Worm (Caenorhabditis elegans) whole organism, L4 larva: ENCODE results near the gene wdr-48.
A peak's percentile ranks its signal among the peaks of the same experiment; 100 is the strongest.

Experiments
- F26F4.8 ChIP-seq: fragments of 200-800 bp; sonication (Bioruptor generic); conservative IDR thresholded peaks from 2 replicates; pipeline ENCODE4 v1.3.6; 2022; ENCODE audit warnings: missing genetic modification characterization, missing compliant biosample characterization
- R02D3.7 ChIP-seq: fragments of 150-350 bp; sonication (generic microtip); optimal IDR thresholded peaks from 3 replicates; lab custom pipeline; 2014; ENCODE audit warnings: missing biosample characterization, missing genetic modification characterization
- Y75B8A.6 ChIP-seq: fragments of 200-800 bp; sonication (Bioruptor generic); IDR thresholded peaks from 2 replicates; pipeline ENCODE4 v1.3.6; 2022; ENCODE audit warnings: missing genetic modification reagents, missing genetic modification characterization, missing compliant biosample characterization
- ZK337.2 ChIP-seq: fragments of 200-800 bp; sonication (Bioruptor generic); IDR thresholded peaks from 2 replicates; pipeline ENCODE4 v1.3.6; 2022; ENCODE audit warnings: missing genetic modification reagents, missing genetic modification characterization, missing compliant biosample characterization
- ZK546.5 ChIP-seq, 2 experiments: sonication (generic microtip); optimal IDR thresholded peaks; 2 replicates each; lab custom pipeline; 2017; ENCODE audit warnings: missing biosample characterization in 2 of 2, missing genetic modification characterization in 2 of 2
- arid-1 ChIP-seq: fragments of 200-800 bp; sonication (Bioruptor generic); conservative IDR thresholded peaks from 2 replicates; pipeline ENCODE4 v1.3.6; 2022; ENCODE audit warnings: missing genetic modification reagents, missing genetic modification characterization, missing compliant biosample characterization
- ceh-28 ChIP-seq: fragments of 150-350 bp; optimal IDR thresholded peaks from 2 replicates; lab custom pipeline; 2014; ENCODE audit warnings: missing biosample characterization, missing genetic modification reagents, missing genetic modification characterization
- ceh-32 ChIP-seq: sonication (generic microtip); optimal IDR thresholded peaks from 2 replicates; lab custom pipeline; 2016; ENCODE audit warnings: mild to moderate bottlenecking, missing genetic modification characterization, missing compliant biosample characterization; ENCODE audit not compliant: poor library complexity
- ceh-44 ChIP-seq: fragments of 200-800 bp; sonication (Bioruptor generic); IDR thresholded peaks from 2 replicates; pipeline ENCODE4 v1.3.6; 2022; ENCODE audit warnings: missing genetic modification reagents, missing genetic modification characterization, missing compliant biosample characterization
- ceh-62 ChIP-seq: sonication (generic microtip); optimal IDR thresholded peaks from 2 replicates; lab custom pipeline; 2017; ENCODE audit warnings: missing biosample characterization, missing genetic modification characterization
- daf-12 ChIP-seq: fragments of 150-350 bp; optimal IDR thresholded peaks from 2 replicates; lab custom pipeline; 2014; ENCODE audit warnings: missing biosample characterization, missing genetic modification reagents, missing genetic modification characterization
- daf-16 ChIP-seq, 3 experiments: sonication (generic microtip); optimal IDR thresholded peaks; 2 replicates each; lab custom pipeline; 2016 to 2017; ENCODE audit warnings: missing genetic modification characterization in 3 of 3, missing genetic modification reagents in 3 of 3, mild to moderate bottlenecking in 2 of 3, missing compliant biosample characterization in 2 of 3, missing biosample characterization in 1 of 3, moderate library complexity in 1 of 3
- daf-19 ChIP-seq: fragments of 200-800 bp; sonication (Bioruptor generic); conservative IDR thresholded peaks from 2 replicates; pipeline ENCODE4 v1.3.6; 2022; ENCODE audit warnings: missing genetic modification characterization, missing compliant biosample characterization
- daf-8 ChIP-seq: fragments of 200-800 bp; sonication (Bioruptor generic); IDR thresholded peaks from 2 replicates; pipeline ENCODE4 v1.3.6; 2022; ENCODE audit warnings: missing genetic modification characterization, missing compliant biosample characterization
- dmd-8 ChIP-seq: fragments of 200-800 bp; sonication (Bioruptor generic); IDR thresholded peaks from 2 replicates; pipeline ENCODE4 v1.3.6; 2022; ENCODE audit warnings: missing genetic modification characterization, missing compliant biosample characterization
- dve-1 ChIP-seq: sonication (generic microtip); optimal IDR thresholded peaks from 2 replicates; lab custom pipeline; 2017; ENCODE audit warnings: antibody characterized with exemption, mild to moderate bottlenecking, missing genetic modification characterization, missing compliant biosample characterization; ENCODE audit not compliant: insufficient read depth
- egl-27 ChIP-seq: sonication (generic microtip); optimal IDR thresholded peaks from 3 replicates; lab custom pipeline; 2017; ENCODE audit warnings: missing biosample characterization, missing genetic modification reagents, missing genetic modification characterization
- hlh-30 ChIP-seq: sonication (generic microtip); optimal IDR thresholded peaks from 2 replicates; lab custom pipeline; 2017; ENCODE audit warnings: antibody characterized with exemption, mild to moderate bottlenecking, missing genetic modification characterization, missing compliant biosample characterization; ENCODE audit not compliant: insufficient read depth
- lin-13 ChIP-seq: fragments of 150-350 bp; optimal IDR thresholded peaks from 2 replicates; lab custom pipeline; 2014; ENCODE audit warnings: missing biosample characterization, missing genetic modification reagents, missing genetic modification characterization
- lin-29 ChIP-seq: fragments of 200-800 bp; sonication (Bioruptor generic); IDR thresholded peaks from 2 replicates; pipeline ENCODE4 v1.3.6; 2022; ENCODE audit warnings: missing genetic modification reagents, missing genetic modification characterization, missing compliant biosample characterization
- mes-2 ChIP-seq: sonication (generic microtip); optimal IDR thresholded peaks from 2 replicates; lab custom pipeline; 2016; ENCODE audit warnings: missing genotype, mild to moderate bottlenecking, missing genetic modification characterization, missing compliant biosample characterization; ENCODE audit not compliant: poor library complexity, severe bottlenecking
- mxl-2 ChIP-seq: fragments of 200-800 bp; sonication (Bioruptor generic); conservative IDR thresholded peaks from 2 replicates; pipeline ENCODE4 v1.3.6; 2022; ENCODE audit warnings: missing genetic modification reagents, missing genetic modification characterization, missing compliant biosample characterization
- nhr-10 ChIP-seq: fragments of 150-350 bp; optimal IDR thresholded peaks from 2 replicates; lab custom pipeline; 2014; ENCODE audit warnings: missing biosample characterization, missing genetic modification characterization
- nhr-102 ChIP-seq: sonication (generic microtip); optimal IDR thresholded peaks from 2 replicates; lab custom pipeline; 2016; ENCODE audit warnings: mild to moderate bottlenecking, missing genetic modification characterization, moderate library complexity, missing compliant biosample characterization
- nhr-28 ChIP-seq: fragments of 150-350 bp; optimal IDR thresholded peaks from 2 replicates; lab custom pipeline; 2014; ENCODE audit warnings: missing biosample characterization, missing genetic modification characterization
- nhr-6 ChIP-seq: fragments of 150-350 bp; optimal IDR thresholded peaks from 2 replicates; lab custom pipeline; 2014; ENCODE audit warnings: missing biosample characterization, missing genetic modification characterization
- nhr-76 ChIP-seq: fragments of 150-350 bp; optimal IDR thresholded peaks from 2 replicates; lab custom pipeline; 2014; ENCODE audit warnings: missing biosample characterization, missing genetic modification characterization
- nhr-77 ChIP-seq: fragments of 150-350 bp; optimal IDR thresholded peaks from 2 replicates; lab custom pipeline; 2014; ENCODE audit warnings: missing biosample characterization, missing genetic modification characterization
- pha-4 ChIP-seq, 2 experiments: fragments of 150-350 bp in 1 of 2; fragments of 200-800 bp in 1 of 2; sonication (Bioruptor generic) in 1 of 2; IDR thresholded peaks in 1 of 2; optimal IDR thresholded peaks in 1 of 2; 2 replicates each; pipeline versions ENCODE4 v1.3.6 to Lab custom; 2014 to 2022; ENCODE audit warnings: missing genetic modification characterization in 2 of 2, missing genetic modification reagents in 2 of 2, missing biosample characterization in 1 of 2, missing compliant biosample characterization in 1 of 2
- php-3 ChIP-seq: fragments of 200-800 bp; sonication (Bioruptor generic); IDR thresholded peaks from 2 replicates; pipeline ENCODE4 v1.3.6; 2022; ENCODE audit warnings: missing genetic modification reagents, missing genetic modification characterization, missing compliant biosample characterization
- pqm-1 ChIP-seq: sonication (generic microtip); optimal IDR thresholded peaks from 2 replicates; lab custom pipeline; 2017; ENCODE audit warnings: missing biosample characterization, missing genetic modification characterization
- rbr-2 ChIP-seq: sonication (generic microtip); optimal IDR thresholded peaks from 2 replicates; lab custom pipeline; 2016; ENCODE audit warnings: missing genotype, missing genetic modification characterization, missing compliant biosample characterization
- spr-1 ChIP-seq: sonication (generic microtip); optimal IDR thresholded peaks from 2 replicates; lab custom pipeline; 2016; ENCODE audit warnings: mild to moderate bottlenecking, missing genetic modification characterization, missing compliant biosample characterization
- tra-1 ChIP-seq: fragments of 200-800 bp; sonication (Bioruptor generic); IDR thresholded peaks from 2 replicates; pipeline ENCODE4 v1.3.6; 2022; ENCODE audit warnings: missing genetic modification reagents, missing genetic modification characterization, missing compliant biosample characterization
- zfp-2 ChIP-seq: sonication (generic microtip); optimal IDR thresholded peaks from 2 replicates; lab custom pipeline; 2016; ENCODE audit warnings: mild to moderate bottlenecking, missing genetic modification characterization, missing compliant biosample characterization
- zip-11 ChIP-seq: fragments of 200-800 bp; sonication (Bioruptor generic); IDR thresholded peaks from 2 replicates; pipeline ENCODE4 v1.3.6; 2022; ENCODE audit warnings: missing genetic modification characterization, missing compliant biosample characterization
- zip-2 ChIP-seq: fragments of 150-350 bp; optimal IDR thresholded peaks from 2 replicates; lab custom pipeline; 2014; ENCODE audit warnings: missing biosample characterization, missing genetic modification characterization
- ztf-11 ChIP-seq: fragments of 150-350 bp; optimal IDR thresholded peaks from 2 replicates; lab custom pipeline; 2014; ENCODE audit warnings: missing biosample characterization, missing genetic modification characterization

Gene wdr-48

DNA sequence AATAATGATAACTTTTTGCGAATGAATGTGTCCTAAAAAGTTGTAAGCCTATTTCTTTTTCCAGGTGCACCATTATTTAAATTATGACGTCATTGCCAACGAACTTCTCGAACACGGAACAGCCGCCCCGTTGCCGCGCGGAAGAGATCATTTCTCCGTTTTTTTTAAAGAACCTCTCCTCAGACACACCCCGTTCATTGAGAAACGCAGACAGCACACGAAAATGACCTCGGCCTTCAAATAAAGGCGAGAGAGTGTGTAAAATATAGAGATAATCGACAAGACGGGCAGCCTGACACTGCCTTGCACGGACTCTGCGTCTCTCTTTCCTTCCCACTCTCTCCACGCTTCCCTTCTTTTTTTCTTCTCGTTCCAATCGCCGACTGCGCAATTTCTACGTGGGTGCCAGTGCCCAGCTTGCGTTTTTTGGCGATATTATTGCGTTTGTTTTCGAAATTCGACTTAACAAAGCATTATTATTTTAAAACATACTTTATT is 18.2 kb upstream of the wdr-48 start (continued):
- TF ChIP-seq nhr-76 (tag; lab: Kevin White, UChicago), result no peak
- TF ChIP-seq Y75B8A.6 (GFP tag; lab: Robert Waterston, UW), result no peak
- TF ChIP-seq nhr-10 (tag; lab: Kevin White, UChicago), result peak; percentile 21
- TF ChIP-seq pha-4 (GFP tag; IDR thresholded peaks at IDR 0.05; lab: Robert Waterston, UW), result peak; percentile 72
- peak; percentile 83 for TF ChIP-seq pha-4 (tag; optimal IDR thresholded peaks at IDR 0.05; lab: Kevin White, UChicago)
- TF ChIP-seq nhr-77 (tag; lab: Kevin White, UChicago), result no peak
- peak; percentile 84 for TF ChIP-seq hlh-30 (tag; lab: Kevin White, UChicago)
- TF ChIP-seq lin-29, result 0 out of 2 replicates have a peak, but pooled peaks have one; percentile 44
- no peak for TF ChIP-seq zip-11 (GFP tag; lab: Robert Waterston, UW)
- no peak for TF ChIP-seq mxl-2 (GFP tag; lab: Robert Waterston, UW)
- TF ChIP-seq ztf-11 (tag; lab: Kevin White, UChicago), result no peak
- 0 out of 2 replicates have a peak, but pooled peaks have one; percentile 58 for TF ChIP-seq tra-1 (GFP tag; lab: Robert Waterston, UW)
- TF ChIP-seq egl-27 (tag; lab: Kevin White, UChicago), result no peak
- TF ChIP-seq F26F4.8 (GFP tag; lab: Robert Waterston, UW), result no peak
- TF ChIP-seq mes-2 (tag; lab: Kevin White, UChicago), result peak; percentile 66
- no peak for TF ChIP-seq daf-19 (GFP tag; lab: Robert Waterston, UW)
- TF ChIP-seq rbr-2 (tag; lab: Kevin White, UChicago), result peak; percentile 72
- TF ChIP-seq pqm-1 (tag; lab: Kevin White, UChicago), result peak; percentile 26
- TF ChIP-seq nhr-6, result no peak
- TF ChIP-seq daf-12 (tag; lab: Kevin White, UChicago), result no peak
- TF ChIP-seq nhr-102, result peak; percentile 45
- no peak for TF ChIP-seq ceh-44 (GFP tag; lab: Robert Waterston, UW)
- no peak for TF ChIP-seq ceh-32 (tag; lab: Kevin White, UChicago)
- TF ChIP-seq ceh-28, result no peak
- no peak for TF ChIP-seq dmd-8 (GFP tag; lab: Robert Waterston, UW)
- no peak for TF ChIP-seq daf-8 (GFP tag; lab: Robert Waterston, UW)
- TF ChIP-seq zfp-2 (tag; lab: Kevin White, UChicago), result no peak
- 0 out of 2 replicates have a peak, but pooled peaks have one; percentile 39 for TF ChIP-seq php-3 (GFP tag; lab: Robert Waterston, UW)
- no peak for TF ChIP-seq ZK337.2
- TF ChIP-seq zip-2 (tag; lab: Kevin White, UChicago), result no peak
- no peak for TF ChIP-seq ceh-62 (tag; lab: Kevin White, UChicago)
- TF ChIP-seq lin-13, result no peak
- TF ChIP-seq spr-1 (tag; lab: Kevin White, UChicago), result peak; percentile 31

DNA sequence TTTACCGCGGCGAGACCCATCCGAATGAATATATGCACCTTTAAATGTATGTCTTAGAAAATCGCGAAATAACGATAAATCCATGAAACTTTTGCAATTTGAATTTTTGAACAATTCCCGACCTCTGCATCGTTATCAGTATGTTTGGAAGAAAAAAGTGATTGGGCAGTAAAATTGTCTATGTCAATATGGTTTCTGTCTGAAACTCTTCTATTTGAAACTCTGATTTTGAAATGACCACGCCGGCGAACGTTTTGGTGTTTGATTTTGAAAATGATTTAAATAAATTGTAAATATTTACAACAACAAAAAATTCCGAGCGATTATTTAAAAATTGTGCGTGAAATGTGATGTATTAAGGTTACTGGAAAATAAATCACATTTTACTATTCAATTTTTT is 17.4 kb upstream of the wdr-48 start:
- TF ChIP-seq dve-1 (tag; lab: Kevin White, UChicago) (peak; percentile 51), nhr-28 (peak; percentile 14), R02D3.7 (tag; lab: Kevin White, UChicago) (no peak), arid-1 (GFP tag; lab: Robert Waterston, UW) (no peak), zfp-2 (tag; lab: Kevin White, UChicago) (no peak), php-3 (GFP tag; lab: Robert Waterston, UW) (0 out of 2 replicates have a peak, but pooled peaks have one; percentile 21), pqm-1 (tag; lab: Kevin White, UChicago) (peak; percentile 61), daf-16 (GFP tag; optimal IDR thresholded peaks at IDR 0.05; lab: Kevin White, UChicago) (no peak), daf-16 (tag; optimal IDR thresholded peaks at IDR 0.05; lab: Kevin White, UChicago) (peak; percentile 80), ZK546.5 (tag; optimal IDR thresholded peaks at IDR 0.05; lab: Kevin White, UChicago) (no peak), ceh-28 (no peak)
